Fruit fly (Drosophila melanogaster) whole organism, embryonic: ENCODE results near the gene CG2533.

Experiments
- Aef1 ChIP-seq: fragments of 200-800 bp; sonication (Bioruptor generic); IDR thresholded peaks from 3 replicates; pipeline ENCODE4 v1.3.6; 2022; ENCODE audit warnings: missing biosample characterization, missing genetic modification characterization
- Bteb2 ChIP-seq: fragments of 200-800 bp; sonication (Bioruptor generic); optimal IDR thresholded peaks from 2 replicates; lab custom pipeline; 2016; ENCODE audit warnings: missing biosample characterization, missing genetic modification characterization
- C15 ChIP-seq: fragments of 200-800 bp; sonication (Bioruptor generic); IDR thresholded peaks from 3 replicates; pipeline ENCODE4 v1.3.6; 2022; ENCODE audit warnings: missing biosample characterization, missing genetic modification characterization
- CG11723 ChIP-seq: fragments of 200-800 bp; sonication (Bioruptor generic); optimal IDR thresholded peaks from 2 replicates; lab custom pipeline; 2017; ENCODE audit warnings: missing biosample characterization, mild to moderate bottlenecking, missing genetic modification characterization
- CG12104 ChIP-seq: fragments of 200-800 bp; sonication (Bioruptor generic); optimal IDR thresholded peaks from 3 replicates; lab custom pipeline; 2016; ENCODE audit warnings: missing biosample characterization, missing genetic modification characterization
- CG12769 ChIP-seq: fragments of 200-800 bp; sonication (Bioruptor generic); optimal IDR thresholded peaks from 2 replicates; lab custom pipeline; 2019; ENCODE audit warnings: missing biosample characterization, mild to moderate bottlenecking, missing genetic modification characterization, moderate library complexity
- CG13287 ChIP-seq: fragments of 200-800 bp; sonication (Bioruptor generic); IDR thresholded peaks from 2 replicates; pipeline ENCODE4 v1.3.6; 2022; ENCODE audit warnings: missing biosample characterization, missing genetic modification characterization; ENCODE audit not compliant: partially characterized antibody
- CG15514 ChIP-seq: fragments of 200-800 bp; sonication (Bioruptor generic); optimal IDR thresholded peaks from 3 replicates; lab custom pipeline; 2017; ENCODE audit warnings: missing biosample characterization, missing genetic modification characterization, mild to moderate bottlenecking, moderate library complexity, missing genetic modification reagents
- CG15696 ChIP-seq: fragments of 200-800 bp; sonication (Bioruptor generic); optimal IDR thresholded peaks from 2 replicates; lab custom pipeline; 2019; ENCODE audit warnings: missing biosample characterization, mild to moderate bottlenecking, missing genetic modification characterization, moderate library complexity
- CG17361 ChIP-seq: fragments of 200-800 bp; sonication (Bioruptor generic); IDR thresholded peaks from 3 replicates; pipeline ENCODE4 v1.3.6; 2022; ENCODE audit warnings: missing biosample characterization, missing genetic modification characterization
- CG18764 ChIP-seq: fragments of 200-800 bp; sonication (Bioruptor generic); optimal IDR thresholded peaks from 3 replicates; lab custom pipeline; 2016; ENCODE audit warnings: missing biosample characterization, missing genetic modification characterization
- CG30020 ChIP-seq: fragments of 200-800 bp; optimal IDR thresholded peaks from 2 replicates; lab custom pipeline; 2019; ENCODE audit warnings: missing biosample characterization, mild to moderate bottlenecking, missing genetic modification characterization, moderate library complexity
- CG31224 ChIP-seq: fragments of 200-800 bp; sonication (Bioruptor generic); IDR thresholded peaks from 2 replicates; pipeline ENCODE4 v1.3.6; 2022; ENCODE audit warnings: missing biosample characterization, missing genetic modification characterization
- CG42726 ChIP-seq: fragments of 200-800 bp; sonication (Bioruptor generic); IDR thresholded peaks from 2 replicates; pipeline ENCODE4 v1.3.6; 2022; ENCODE audit warnings: missing biosample characterization, missing genetic modification characterization; ENCODE audit not compliant: partially characterized antibody
- CG5180 ChIP-seq: fragments of 200-800 bp; sonication (Bioruptor generic); optimal IDR thresholded peaks from 3 replicates; lab custom pipeline; 2017; ENCODE audit warnings: missing biosample characterization, missing genetic modification characterization, mild to moderate bottlenecking, moderate library complexity, missing genetic modification reagents
- CG6683 ChIP-seq: fragments of 200-800 bp; sonication (Bioruptor generic); optimal IDR thresholded peaks from 2 replicates; lab custom pipeline; 2017; ENCODE audit warnings: missing biosample characterization, mild to moderate bottlenecking, missing genetic modification characterization, missing genetic modification reagents
- Dip3 ChIP-seq: fragments of 200-800 bp; sonication (Bioruptor generic); optimal IDR thresholded peaks from 3 replicates; lab custom pipeline; 2016; ENCODE audit warnings: missing biosample characterization, missing genetic modification characterization
- E2f2 ChIP-seq: fragments of 200-800 bp; sonication (Bioruptor generic); IDR thresholded peaks from 2 replicates; pipeline ENCODE4 v1.3.6; 2022; ENCODE audit warnings: missing biosample characterization, missing genetic modification characterization
- Jarid2 ChIP-seq: fragments of 200-800 bp; sonication (Bioruptor generic); optimal IDR thresholded peaks from 3 replicates; lab custom pipeline; 2017; ENCODE audit warnings: mild to moderate bottlenecking, missing biosample characterization, missing genetic modification reagents, missing genetic modification characterization
- MBD-R2 ChIP-seq: fragments of 200-800 bp; sonication (Bioruptor generic); IDR thresholded peaks from 2 replicates; pipeline ENCODE4 v1.3.6; 2022; ENCODE audit warnings: missing biosample characterization, missing genetic modification characterization
- Med ChIP-seq: fragments of 200-800 bp; sonication (Bioruptor generic); peaks from one replicate; lab custom pipeline; 2016; ENCODE audit warnings: missing biosample characterization, missing genetic modification characterization, mild to moderate bottlenecking, inconsistent platforms, moderate library complexity
- NFAT ChIP-seq: fragments of 200-800 bp; sonication (Bioruptor generic); IDR thresholded peaks from 2 replicates; pipeline ENCODE4 v1.3.6; 2022; ENCODE audit warnings: missing biosample characterization, missing genetic modification characterization
- Opbp ChIP-seq: fragments of 200-800 bp; sonication (Bioruptor generic); IDR thresholded peaks from 3 replicates; pipeline ENCODE4 v1.3.6; 2022; ENCODE audit warnings: missing biosample characterization, missing genetic modification characterization; ENCODE audit not compliant: partially characterized antibody
- Rfx ChIP-seq: fragments of 200-800 bp; sonication (Bioruptor generic); IDR thresholded peaks from 2 replicates; pipeline ENCODE4 v1.3.6; 2022; ENCODE audit warnings: missing biosample characterization, missing genetic modification characterization
- Vsx1 ChIP-seq: fragments of 200-800 bp; sonication (Bioruptor generic); optimal IDR thresholded peaks from 2 replicates; lab custom pipeline; 2017; ENCODE audit warnings: missing biosample characterization, mild to moderate bottlenecking, missing genetic modification characterization, missing genetic modification reagents
- Xbp1 ChIP-seq: fragments of 200-800 bp; sonication (Bioruptor generic); optimal IDR thresholded peaks from 3 replicates; lab custom pipeline; 2016; ENCODE audit warnings: missing biosample characterization, mild to moderate bottlenecking, missing genetic modification characterization
- az2 ChIP-seq: fragments of 200-800 bp; sonication (Bioruptor generic); optimal IDR thresholded peaks from 3 replicates; lab custom pipeline; 2016; ENCODE audit warnings: missing biosample characterization, missing genetic modification characterization
- cas ChIP-seq: fragments of 200-800 bp; sonication (Bioruptor generic); IDR thresholded peaks from 2 replicates; pipeline ENCODE4 v1.3.6; 2022; ENCODE audit warnings: missing biosample characterization, missing genetic modification characterization
- cato ChIP-seq: fragments of 200-800 bp; sonication (Bioruptor generic); optimal IDR thresholded peaks from 2 replicates; lab custom pipeline; 2016; ENCODE audit warnings: missing biosample characterization, missing genetic modification characterization, borderline replicate concordance
- dati ChIP-seq: fragments of 200-800 bp; sonication (Bioruptor generic); IDR thresholded peaks from 2 replicates; pipeline ENCODE4 v1.3.6; 2022; ENCODE audit warnings: missing biosample characterization, missing genetic modification characterization
- ems ChIP-seq: fragments of 200-800 bp; sonication (Bioruptor generic); optimal IDR thresholded peaks from 3 replicates; lab custom pipeline; 2016; ENCODE audit warnings: missing biosample characterization, missing genetic modification characterization
- fd3F ChIP-seq: fragments of 200-800 bp; sonication (Bioruptor generic); optimal IDR thresholded peaks from 2 replicates; lab custom pipeline; 2018; ENCODE audit warnings: missing biosample characterization, mild to moderate bottlenecking, missing genetic modification characterization, moderate library complexity
- gcm ChIP-seq: fragments of 200-800 bp; sonication (Bioruptor generic); optimal IDR thresholded peaks from 2 replicates; lab custom pipeline; 2019; ENCODE audit warnings: missing biosample characterization, mild to moderate bottlenecking, missing genetic modification characterization, moderate library complexity
- gem ChIP-seq: fragments of 200-800 bp; sonication (Bioruptor generic); optimal IDR thresholded peaks from 2 replicates; lab custom pipeline; 2019; ENCODE audit warnings: missing biosample characterization, mild to moderate bottlenecking, missing genetic modification characterization, moderate library complexity
- grn ChIP-seq: fragments of 200-800 bp; sonication (Bioruptor generic); optimal IDR thresholded peaks from 3 replicates; lab custom pipeline; 2017; ENCODE audit warnings: missing biosample characterization, missing genetic modification characterization
- gsb ChIP-seq: fragments of 200-800 bp; sonication (Bioruptor generic); IDR thresholded peaks from 2 replicates; pipeline ENCODE4 v1.3.6; 2022; ENCODE audit warnings: missing biosample characterization, missing genetic modification characterization
- ken ChIP-seq: fragments of 200-800 bp; sonication (Bioruptor generic); IDR thresholded peaks from 3 replicates; pipeline ENCODE4 v1.3.6; 2022; ENCODE audit warnings: missing biosample characterization, missing genetic modification characterization
- lab ChIP-seq: fragments of 200-800 bp; sonication (Bioruptor generic); optimal IDR thresholded peaks from 3 replicates; lab custom pipeline; 2017; ENCODE audit warnings: missing biosample characterization, missing genetic modification characterization, mild to moderate bottlenecking, moderate library complexity, missing genetic modification reagents
- nerfin-2 ChIP-seq: fragments of 200-800 bp; sonication (Bioruptor generic); IDR thresholded peaks from 2 replicates; pipeline ENCODE4 v1.3.6; 2022; ENCODE audit warnings: missing biosample characterization, missing genetic modification characterization; ENCODE audit not compliant: partially characterized antibody
- odd ChIP-seq: fragments of 200-800 bp; sonication (Bioruptor generic); optimal IDR thresholded peaks from 2 replicates; lab custom pipeline; 2017; ENCODE audit warnings: missing biosample characterization, mild to moderate bottlenecking, missing genetic modification characterization
- peb ChIP-seq: fragments of 200-800 bp; sonication (Bioruptor generic); IDR thresholded peaks from 2 replicates; pipeline ENCODE4 v1.3.6; 2022; ENCODE audit warnings: missing biosample characterization, missing genetic modification characterization
- row ChIP-seq: fragments of 200-800 bp; sonication (Bioruptor generic); IDR thresholded peaks from 3 replicates; pipeline ENCODE4 v1.3.6; 2022; ENCODE audit warnings: missing biosample characterization, missing genetic modification characterization
- ssp ChIP-seq: fragments of 200-800 bp; sonication (Bioruptor generic); IDR thresholded peaks from 2 replicates; pipeline ENCODE4 v1.3.6; 2022; ENCODE audit warnings: missing biosample characterization, missing genetic modification characterization
- tll ChIP-seq, 2 experiments: fragments of 200-800 bp in 1 of 2; fragments of >200 bp in 1 of 2; sonication (Bioruptor generic) in 1 of 2; optimal IDR thresholded peaks; 2 replicates each; lab custom pipeline; 2017 to 2019; ENCODE audit warnings: missing biosample characterization in 2 of 2, missing genetic modification characterization in 2 of 2, mild to moderate bottlenecking in 1 of 2, moderate library complexity in 1 of 2
- wdn ChIP-seq: fragments of 200-800 bp; sonication (Bioruptor generic); IDR thresholded peaks from 2 replicates; pipeline ENCODE4 v1.3.6; 2022; ENCODE audit warnings: missing biosample characterization, missing genetic modification characterization

CG2533 gene

dm6 chrX:11599589-11599988, 4.4 kb downstream of the CG2533 start, which contains the start of gene rho-4 (continued):
- peak; percentile 44 for TF ChIP-seq Jarid2 (GFP tag; lab: Kevin White, UChicago)
- TF ChIP-seq row (GFP tag; lab: Robert Waterston, UW) = peak; percentile 38; the same call in 2 of the 3 replicates
- TF ChIP-seq MBD-R2 = peak; percentile 42
- peak; percentile 47; the same call in 1 of the 2 replicates for TF ChIP-seq CG13287 (GFP tag; lab: Robert Waterston, UW)
- TF ChIP-seq CG42726 = 0 out of 2 replicates have a peak, but pooled peaks have one; percentile 28
- peak; percentile 26; the same call in 1 of the 2 replicates for TF ChIP-seq Rfx (GFP tag; lab: Robert Waterston, UW)
- TF ChIP-seq ken (GFP tag; lab: Robert Waterston, UW) = 0 out of 3 replicates have a peak, but pooled peaks have one; percentile 20
- peak; percentile 82 for TF ChIP-seq E2f2 (GFP tag; lab: Robert Waterston, UW)

- TF ChIP-seq fd3F = no peak
- TF ChIP-seq odd (GFP tag; lab: Kevin White, UChicago) = no peak
- no peak for TF ChIP-seq CG5180 (GFP tag; lab: Kevin White, UChicago)
- TF ChIP-seq cato (GFP tag; lab: Kevin White, UChicago) = no peak
- no peak for TF ChIP-seq CG11723 (GFP tag; lab: Kevin White, UChicago)
- no peak for TF ChIP-seq dati (GFP tag; lab: Robert Waterston, UW)
- TF ChIP-seq CG30020 (tag; lab: Kevin White, UChicago) = no peak
- peak; percentile 32 for TF ChIP-seq Med
These were observed 19.9 kb downstream of the CG2533 start, which contains the start of gene pkm for dm6 chrX:11584075-11584474. Gene pkm, minus strand, starts transcription at chrX:11584175.

- TF ChIP-seq Aef1 (GFP tag; lab: Robert Waterston, UW) = peak; percentile 32; the same call in 1 of the 3 replicates
- TF ChIP-seq Xbp1 (GFP tag; lab: Kevin White, UChicago) = peak; percentile 61
- peak; percentile 71 for TF ChIP-seq CG17361 (GFP tag; lab: Robert Waterston, UW)
- peak; percentile 75 for TF ChIP-seq gem
- TF ChIP-seq ems (GFP tag; lab: Kevin White, UChicago) = peak; percentile 78
- TF ChIP-seq lab = peak; percentile 75
- no peak for TF ChIP-seq peb (GFP tag; lab: Robert Waterston, UW)
- TF ChIP-seq CG15514 (GFP tag; lab: Kevin White, UChicago) = peak; percentile 79
- peak; percentile 46 for TF ChIP-seq Dip3 (GFP tag; lab: Kevin White, UChicago)
- TF ChIP-seq ssp (GFP tag; lab: Robert Waterston, UW) = peak; percentile 26; the same call in 1 of the 2 replicates
- peak; percentile 85 for TF ChIP-seq MBD-R2
- peak; percentile 73 for TF ChIP-seq CG12769 (tag; lab: Kevin White, UChicago)
- no peak for TF ChIP-seq CG6683 (GFP tag; lab: Kevin White, UChicago)
- TF ChIP-seq gsb (GFP tag; lab: Robert Waterston, UW) = no peak
- TF ChIP-seq gcm (GFP tag; lab: Kevin White, UChicago) = no peak
- no peak for TF ChIP-seq CG12104 (GFP tag; lab: Kevin White, UChicago)
- peak; percentile 43; the same call in 1 of the 2 replicates for TF ChIP-seq NFAT (GFP tag; lab: Robert Waterston, UW)
- no peak for TF ChIP-seq nerfin-2 (GFP tag; lab: Robert Waterston, UW)
- peak; percentile 33; the same call in 1 of the 2 replicates for TF ChIP-seq cas (GFP tag; lab: Robert Waterston, UW)
- TF ChIP-seq CG42726 = 0 out of 2 replicates have a peak, but pooled peaks have one; percentile 32
- peak; percentile 33 for TF ChIP-seq Bteb2 (GFP tag; lab: Kevin White, UChicago)
- TF ChIP-seq Opbp (GFP tag; lab: Robert Waterston, UW) = peak; percentile 59; the same call in 1 of the 3 replicates
- TF ChIP-seq grn (GFP tag; lab: Kevin White, UChicago) = no peak
- TF ChIP-seq wdn (GFP tag; lab: Robert Waterston, UW) = peak; percentile 27
- no peak for TF ChIP-seq Vsx1 (GFP tag; lab: Kevin White, UChicago)
- peak; percentile 61 for TF ChIP-seq az2 (GFP tag; lab: Kevin White, UChicago)
- no peak for TF ChIP-seq CG31224 (GFP tag; lab: Robert Waterston, UW)
- TF ChIP-seq CG15696 (tag; lab: Kevin White, UChicago) = peak; percentile 41
- TF ChIP-seq CG18764 (GFP tag; lab: Kevin White, UChicago) = peak; percentile 15
- TF ChIP-seq tll (GFP tag; optimal IDR thresholded peaks at IDR 0.05; lab: Kevin White, UChicago) = no peak
- TF ChIP-seq C15 = no peak
These were observed 23.7 kb downstream of the CG2533 start, which contains the start of gene nod for dm6 chrX:11580200-11580840. Gene nod, plus strand, starts transcription at chrX:11580772.
